Worm (Caenorhabditis elegans) whole organism, L4/young adult: Measurements from ENCODE around the gene malt-1.

Source experiments
- W03F9.2 ChIP-seq: fragments of 150-350 bp; optimal IDR thresholded peaks from 2 replicates; lab custom pipeline; 2014; ENCODE audit warnings: missing biosample characterization, missing genetic modification characterization
- him-1 ChIP-seq: sonication (generic microtip); optimal IDR thresholded peaks from 2 replicates; lab custom pipeline; 2016; ENCODE audit warnings: missing genotype, missing genetic modification reagents, missing genetic modification characterization, missing compliant biosample characterization

DNA sequence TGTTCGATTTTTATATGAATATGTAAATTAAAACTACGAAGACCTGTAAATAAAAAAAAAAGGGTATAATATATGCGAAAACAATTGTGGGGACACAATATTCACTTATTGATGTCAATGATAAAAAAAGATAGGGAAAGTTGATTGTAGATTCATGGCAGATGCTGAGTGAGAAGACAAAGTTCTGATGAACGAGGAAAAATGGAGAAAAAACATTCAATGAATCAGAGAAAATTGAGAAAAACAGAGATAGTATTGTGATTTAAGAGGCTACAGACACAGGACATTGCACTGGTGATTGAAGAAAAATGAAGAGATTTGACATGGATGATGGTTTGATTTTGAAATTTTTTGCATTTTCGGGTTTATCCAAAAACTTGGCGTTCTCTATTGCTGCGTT, 42.4 kb downstream of the malt-1 start:
- no peak for TF ChIP-seq him-1 (tag; lab: Kevin White, UChicago)
- no peak for TF ChIP-seq W03F9.2 (tag; lab: Kevin White, UChicago)
